Fruit fly (Drosophila melanogaster) whole organism, embryonic: ENCODE measurements around the gene CG5510.

Source experiments
- Adf1 ChIP-seq: fragments of 200-800 bp; sonication (Bioruptor generic); IDR thresholded peaks from 2 replicates; pipeline ENCODE4 v1.3.6; 2022; ENCODE audit warnings: missing biosample characterization, missing genetic modification characterization
- Asciz ChIP-seq: fragments of 200-800 bp; sonication (Bioruptor generic); optimal IDR thresholded peaks from 2 replicates; lab custom pipeline; 2017; ENCODE audit warnings: missing biosample characterization, mild to moderate bottlenecking, missing genetic modification characterization, missing genetic modification reagents
- Awh ChIP-seq: fragments of 200-800 bp; sonication (Bioruptor generic); IDR thresholded peaks from 2 replicates; pipeline ENCODE4, ENCODE4 v1.3.6; 2022; ENCODE audit warnings: missing biosample characterization, missing genetic modification characterization
- CG10366 ChIP-seq: fragments of 200-800 bp; sonication (Bioruptor generic); IDR thresholded peaks from 2 replicates; pipeline ENCODE4 v1.3.6; 2022; ENCODE audit warnings: missing biosample characterization, missing genetic modification characterization
- CG10565 ChIP-seq: fragments of 200-800 bp; sonication (Bioruptor generic); optimal IDR thresholded peaks from 3 replicates; lab custom pipeline; 2016; ENCODE audit warnings: missing biosample characterization, mild to moderate bottlenecking, missing genetic modification characterization
- CG11398 ChIP-seq: fragments of 200-800 bp; sonication (Bioruptor generic); optimal IDR thresholded peaks from 2 replicates; lab custom pipeline; 2016; ENCODE audit warnings: missing biosample characterization, missing genetic modification characterization
- CG12236 ChIP-seq: fragments of 200-800 bp; sonication (Bioruptor generic); optimal IDR thresholded peaks from 2 replicates; lab custom pipeline; 2016; ENCODE audit warnings: missing biosample characterization, missing genetic modification characterization
- CG14965 ChIP-seq: fragments of 200-800 bp; sonication (Bioruptor generic); optimal IDR thresholded peaks from 2 replicates; lab custom pipeline; 2016; ENCODE audit warnings: missing biosample characterization, missing genetic modification characterization, borderline replicate concordance
- CG15269 ChIP-seq: fragments of 200-800 bp; sonication (Bioruptor generic); optimal IDR thresholded peaks from 2 replicates; lab custom pipeline; 2018; ENCODE audit warnings: missing biosample characterization, mild to moderate bottlenecking, missing genetic modification characterization, moderate library complexity
- CG15479 ChIP-seq: fragments of 200-800 bp; sonication (Bioruptor generic); optimal IDR thresholded peaks from 3 replicates; lab custom pipeline; 2019; ENCODE audit warnings: missing biosample characterization, mild to moderate bottlenecking, missing genetic modification characterization, moderate library complexity
- CG15601 ChIP-seq: fragments of 200-800 bp; sonication (Bioruptor generic); optimal IDR thresholded peaks from 3 replicates; lab custom pipeline; 2019; ENCODE audit warnings: missing biosample characterization, mild to moderate bottlenecking, missing genetic modification characterization, moderate library complexity
- CG1602 ChIP-seq: fragments of 200-800 bp; sonication (Bioruptor generic); optimal IDR thresholded peaks from 3 replicates; lab custom pipeline; 2016; ENCODE audit warnings: missing biosample characterization, missing genetic modification characterization
- CG17568 ChIP-seq: fragments of 200-800 bp; sonication (Bioruptor generic); optimal IDR thresholded peaks from 2 replicates; lab custom pipeline; 2018; ENCODE audit warnings: missing biosample characterization, mild to moderate bottlenecking, missing genetic modification characterization, moderate library complexity
- CG18619 ChIP-seq: fragments of 200-800 bp; sonication (Bioruptor generic); optimal IDR thresholded peaks from 3 replicates; lab custom pipeline; 2017; ENCODE audit warnings: missing biosample characterization, mild to moderate bottlenecking, missing genetic modification characterization
- CG2712 ChIP-seq: fragments of 200-800 bp; optimal IDR thresholded peaks from 3 replicates; lab custom pipeline; 2019; ENCODE audit warnings: missing biosample characterization, mild to moderate bottlenecking, missing genetic modification characterization, moderate library complexity
- CG33557 ChIP-seq: fragments of 200-800 bp; sonication (Bioruptor generic); optimal IDR thresholded peaks from 2 replicates; lab custom pipeline; 2019; ENCODE audit warnings: missing biosample characterization, mild to moderate bottlenecking, missing genetic modification characterization, moderate library complexity
- CG3407 ChIP-seq: fragments of 200-800 bp; sonication (Bioruptor generic); optimal IDR thresholded peaks from 2 replicates; lab custom pipeline; 2018; ENCODE audit warnings: missing biosample characterization, mild to moderate bottlenecking, missing genetic modification characterization
- CG42726 ChIP-seq: fragments of 200-800 bp; sonication (Bioruptor generic); IDR thresholded peaks from 2 replicates; pipeline ENCODE4 v1.3.6; 2022; ENCODE audit warnings: missing biosample characterization, missing genetic modification characterization; ENCODE audit not compliant: partially characterized antibody
- CG4360 ChIP-seq: fragments of 200-800 bp; sonication (Bioruptor generic); IDR thresholded peaks from 2 replicates; pipeline ENCODE4 v1.3.6; 2022; ENCODE audit warnings: missing biosample characterization, missing genetic modification characterization
- CG4707 ChIP-seq: fragments of 200-800 bp; sonication (Bioruptor generic); optimal IDR thresholded peaks from 2 replicates; lab custom pipeline; 2018; ENCODE audit warnings: missing biosample characterization, mild to moderate bottlenecking, missing genetic modification characterization, moderate library complexity
- CG7928 ChIP-seq: fragments of 200-800 bp; sonication (Bioruptor generic); optimal IDR thresholded peaks from 2 replicates; lab custom pipeline; 2017; ENCODE audit warnings: missing biosample characterization, mild to moderate bottlenecking, missing genetic modification characterization
- CG9609 ChIP-seq: fragments of 200-800 bp; sonication (Bioruptor generic); optimal IDR thresholded peaks from 3 replicates; lab custom pipeline; 2016; ENCODE audit warnings: missing biosample characterization, missing genetic modification characterization
- CG9797 ChIP-seq: fragments of 200-800 bp; sonication (Bioruptor generic); optimal IDR thresholded peaks from 3 replicates; lab custom pipeline; 2018; ENCODE audit warnings: missing biosample characterization, mild to moderate bottlenecking, missing genetic modification characterization
- CkIIα-i1 ChIP-seq: fragments of 200-800 bp; sonication (Bioruptor generic); IDR thresholded peaks from 2 replicates; pipeline ENCODE4 v1.3.6; 2022; ENCODE audit warnings: missing biosample characterization, missing genetic modification characterization
- Dip2 ChIP-seq: fragments of 200-800 bp; sonication (Bioruptor generic); IDR thresholded peaks from 2 replicates; pipeline ENCODE4 v1.3.6; 2022; ENCODE audit warnings: missing biosample characterization, missing genetic modification characterization
- Dip3 ChIP-seq: fragments of 200-800 bp; sonication (Bioruptor generic); optimal IDR thresholded peaks from 3 replicates; lab custom pipeline; 2016; ENCODE audit warnings: missing biosample characterization, missing genetic modification characterization
- E2f2 ChIP-seq: fragments of 200-800 bp; sonication (Bioruptor generic); IDR thresholded peaks from 2 replicates; pipeline ENCODE4 v1.3.6; 2022; ENCODE audit warnings: missing biosample characterization, missing genetic modification characterization
- HLH4C ChIP-seq: fragments of 200-800 bp; sonication (Bioruptor generic); IDR thresholded peaks from 3 replicates; pipeline ENCODE4 v1.3.6; 2022; ENCODE audit warnings: missing biosample characterization, missing genetic modification characterization; ENCODE audit not compliant: partially characterized antibody
- HmgD ChIP-seq: fragments of 200-800 bp; sonication (Bioruptor generic); optimal IDR thresholded peaks from 3 replicates; lab custom pipeline; 2016; ENCODE audit warnings: missing biosample characterization, missing genetic modification characterization
- Med ChIP-seq: fragments of 200-800 bp; sonication (Bioruptor generic); peaks from one replicate; lab custom pipeline; 2016; ENCODE audit warnings: missing biosample characterization, missing genetic modification characterization, mild to moderate bottlenecking, inconsistent platforms, moderate library complexity
- Neu2 ChIP-seq: fragments of 200-800 bp; sonication (Bioruptor generic); optimal IDR thresholded peaks from 3 replicates; lab custom pipeline; 2016; ENCODE audit warnings: missing biosample characterization, missing genetic modification characterization, borderline replicate concordance
- Oli ChIP-seq: fragments of 200-800 bp; sonication (Bioruptor generic); optimal IDR thresholded peaks from 2 replicates; lab custom pipeline; 2018; ENCODE audit warnings: missing biosample characterization, mild to moderate bottlenecking, missing genetic modification characterization, moderate library complexity
- Rx ChIP-seq: fragments of 200-800 bp; sonication (Bioruptor generic); IDR thresholded peaks from 2 replicates; pipeline ENCODE4 v1.3.6; 2022; ENCODE audit warnings: missing biosample characterization, missing genetic modification characterization
- Taf1 ChIP-seq: fragments of 200-800 bp; sonication (Bioruptor generic); IDR thresholded peaks from 2 replicates; pipeline ENCODE4 v1.3.6; 2022; ENCODE audit warnings: missing biosample characterization, missing genetic modification characterization
- chif ChIP-seq, 2 experiments: fragments of 200-800 bp; sonication (Bioruptor generic); optimal IDR thresholded peaks; 3 replicates each; lab custom pipeline; 2016; ENCODE audit warnings: missing biosample characterization in 2 of 2, missing genetic modification characterization in 2 of 2
- chinmo ChIP-seq: fragments of 200-800 bp; sonication (Bioruptor generic); IDR thresholded peaks from 4 replicates; pipeline ENCODE4 v1.3.6; 2022; ENCODE audit warnings: missing biosample characterization, missing genetic modification characterization; ENCODE audit not compliant: partially characterized antibody
- eyg ChIP-seq: fragments of 200-800 bp; sonication (Bioruptor generic); optimal IDR thresholded peaks from 3 replicates; lab custom pipeline; 2016; ENCODE audit warnings: missing biosample characterization, missing genetic modification characterization
- ken ChIP-seq: fragments of 200-800 bp; sonication (Bioruptor generic); IDR thresholded peaks from 3 replicates; pipeline ENCODE4 v1.3.6; 2022; ENCODE audit warnings: missing biosample characterization, missing genetic modification characterization
- lmd ChIP-seq: fragments of 200-800 bp; sonication (Bioruptor generic); IDR thresholded peaks from 2 replicates; pipeline ENCODE4 v1.3.6; 2022; ENCODE audit warnings: missing biosample characterization, missing genetic modification characterization
- pan ChIP-seq, 4 experiments: fragments of >200 bp in 3 of 4; fragments of 200-800 bp in 1 of 4; sonication (Bioruptor generic) in 1 of 4; optimal IDR thresholded peaks in 3 of 4; IDR thresholded peaks in 1 of 4; 2 replicates each; pipeline versions ENCODE4 v1.3.6 to Lab custom; 2017 to 2022; ENCODE audit warnings: missing biosample characterization in 2 of 4, missing genetic modification characterization in 2 of 4, mixed read lengths in 1 of 4
- peb ChIP-seq: fragments of 200-800 bp; sonication (Bioruptor generic); IDR thresholded peaks from 2 replicates; pipeline ENCODE4 v1.3.6; 2022; ENCODE audit warnings: missing biosample characterization, missing genetic modification characterization
- pfk ChIP-seq: fragments of 200-800 bp; sonication (Bioruptor generic); optimal IDR thresholded peaks from 2 replicates; lab custom pipeline; 2018; ENCODE audit warnings: missing biosample characterization, mild to moderate bottlenecking, missing genetic modification characterization, moderate library complexity
- repo ChIP-seq: fragments of 200-800 bp; sonication (Bioruptor generic); optimal IDR thresholded peaks from 2 replicates; lab custom pipeline; 2016; ENCODE audit warnings: missing biosample characterization, missing genetic modification characterization
- sna ChIP-seq: fragments of 200-800 bp; sonication (Bioruptor generic); IDR thresholded peaks from 2 replicates; pipeline ENCODE4 v1.3.6; 2022; ENCODE audit warnings: missing biosample characterization, missing genetic modification characterization; ENCODE audit not compliant: partially characterized antibody
- so ChIP-seq: fragments of 200-800 bp; sonication (Bioruptor generic); IDR thresholded peaks from 3 replicates; pipeline ENCODE4 v1.3.6; 2022; ENCODE audit warnings: missing biosample characterization, missing genetic modification characterization
- sqz ChIP-seq: fragments of 200-800 bp; sonication (Bioruptor generic); optimal IDR thresholded peaks from 3 replicates; lab custom pipeline; 2018; ENCODE audit warnings: missing biosample characterization, mild to moderate bottlenecking, missing genetic modification characterization
- trem ChIP-seq: fragments of 200-800 bp; optimal IDR thresholded peaks from 3 replicates; lab custom pipeline; 2019; ENCODE audit warnings: missing biosample characterization, mild to moderate bottlenecking, missing genetic modification characterization, moderate library complexity
- vfl ChIP-seq: fragments of 200-800 bp; sonication (Bioruptor generic); optimal IDR thresholded peaks from 2 replicates; lab custom pipeline; 2016; ENCODE audit warnings: missing biosample characterization, missing genetic modification characterization
- vvl ChIP-seq: fragments of 200-800 bp; sonication (Bioruptor generic); IDR thresholded peaks from 2 replicates; pipeline ENCODE4 v1.3.6; 2022; ENCODE audit warnings: missing biosample characterization, missing genetic modification characterization
- z ChIP-seq: fragments of 200-800 bp; sonication (Bioruptor generic); IDR thresholded peaks from 3 replicates; pipeline ENCODE4 v1.3.6; 2022; ENCODE audit warnings: missing biosample characterization, missing genetic modification characterization
- zen2 ChIP-seq: fragments of 200-800 bp; sonication (Bioruptor generic); IDR thresholded peaks from 3 replicates; pipeline ENCODE4 v1.3.6; 2022; ENCODE audit warnings: missing biosample characterization, missing genetic modification characterization; ENCODE audit not compliant: partially characterized antibody

The CG5510 gene

dm6 chr3R:24172379-24172778, 3.0 kb upstream of the CG5510 start, which contains the start of gene CG13606:
CG13606 (plus strand) TSS chr3R:24172628.
- TF ChIP-seq CG33557 (no peak), Awh (GFP tag; lab: Robert Waterston, UW) (no peak), Asciz (GFP tag; lab: Kevin White, UChicago) (no peak), trem (tag; lab: Kevin White, UChicago) (no peak), E2f2 (no peak), CG1602 (GFP tag; lab: Kevin White, UChicago) (no peak), pfk (GFP tag; lab: Kevin White, UChicago) (no peak), CG2712 (no peak), CG10565 (no peak), Med (GFP tag; lab: Kevin White, UChicago) (no peak), vvl (GFP tag; lab: Robert Waterston, UW) (0 out of 2 replicates have a peak, but pooled peaks have one; percentile 15), CG9797 (GFP tag; lab: Kevin White, UChicago) (no peak), CG18619 (GFP tag; lab: Kevin White, UChicago) (no peak), CG14965 (GFP tag; lab: Kevin White, UChicago) (no peak), CG12236 (GFP tag; lab: Kevin White, UChicago) (no peak), peb (no peak), lmd (GFP tag; lab: Robert Waterston, UW) (no peak), CG4707 (GFP tag; lab: Kevin White, UChicago) (no peak), Neu2 (GFP tag; lab: Kevin White, UChicago) (no peak), sna (GFP tag; lab: Robert Waterston, UW) (0 out of 2 replicates have a peak, but pooled peaks have one; percentile 22), CG15269 (no peak), CkIIα-i1 (GFP tag; lab: Robert Waterston, UW) (no peak), CG11398 (GFP tag; lab: Kevin White, UChicago) (no peak), CG17568 (no peak), so (GFP tag; lab: Robert Waterston, UW) (no peak), CG10366 (GFP tag; lab: Robert Waterston, UW) (no peak), CG4360 (GFP tag; lab: Robert Waterston, UW) (no peak), HLH4C (GFP tag; lab: Robert Waterston, UW) (no peak), Oli (no peak), CG7928 (GFP tag; lab: Kevin White, UChicago) (no peak), repo (GFP tag; lab: Kevin White, UChicago) (no peak), sqz (GFP tag; lab: Kevin White, UChicago) (peak; percentile 75), CG15601 (tag; lab: Kevin White, UChicago) (no peak), pan (optimal IDR thresholded peaks at IDR 0.05; lab: Kevin White, UChicago) (no peak), pan (GFP tag; optimal IDR thresholded peaks at IDR 0.05 in 1 of 2, IDR thresholded peaks at IDR 0.05 in 1 of 2) (no peak), Dip2 (GFP tag; lab: Robert Waterston, UW) (no peak), Taf1 (GFP tag; lab: Robert Waterston, UW) (no peak), CG3407 (GFP tag; lab: Kevin White, UChicago) (no peak), z (GFP tag; lab: Robert Waterston, UW) (peak; percentile 94), Rx (no peak), zen2 (GFP tag; lab: Robert Waterston, UW) (0 out of 3 replicates have a peak, but pooled peaks have one; percentile 43), HmgD (GFP tag; lab: Kevin White, UChicago) (no peak), chif (GFP tag; optimal IDR thresholded peaks at IDR 0.05; lab: Kevin White, UChicago) (no peak), Adf1 (GFP tag; lab: Robert Waterston, UW) (peak; percentile 72), CG15479 (GFP tag; lab: Kevin White, UChicago) (no peak), Dip3 (no peak), vfl (GFP tag; lab: Kevin White, UChicago) (no peak), eyg (no peak), ken (no peak), CG9609 (no peak), CG42726 (GFP tag; lab: Robert Waterston, UW) (no peak), chinmo (GFP tag; lab: Robert Waterston, UW) (peak; percentile 19; the same call in 1 of the 4 replicates)
